Worm (Caenorhabditis elegans): ENCODE measurements around the gene M153.5.

The M153.5 gene

DNA sequence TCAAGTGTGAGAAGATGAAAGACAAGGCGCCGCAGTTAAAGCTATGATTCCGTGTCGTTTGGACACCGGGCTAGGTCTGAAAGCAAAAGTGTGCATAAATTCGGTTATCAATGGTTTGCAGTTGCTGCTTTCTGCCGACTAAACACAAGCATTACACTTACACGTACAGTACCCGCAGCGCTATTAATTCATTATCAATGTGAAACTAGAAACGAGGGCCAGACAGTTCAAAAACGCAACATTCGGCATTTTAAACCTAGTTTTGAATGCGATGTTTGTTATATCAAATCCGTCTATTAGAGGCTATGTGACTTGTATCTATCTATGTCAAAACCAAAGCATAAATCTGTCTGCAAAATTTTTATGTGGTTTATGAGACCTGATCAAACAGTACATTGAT is 30.2 kb downstream of the M153.5 start:
- TF ChIP-seq tbx-37 (GFP tag; conservative IDR thresholded peaks at IDR 0.05) = no peak
- no peak for TF ChIP-seq pes-1 (GFP tag; IDR thresholded peaks at IDR 0.05)
- TF ChIP-seq ceh-36 (tag; optimal IDR thresholded peaks at IDR 0.05) = no peak

ce11 chrX:12174686-12175404 is 31.1 kb downstream of the M153.5 start:
- no peak for TF ChIP-seq ceh-13 (GFP tag; optimal IDR thresholded peaks at IDR 0.05)
- TF ChIP-seq flt-1 (GFP tag; IDR thresholded peaks at IDR 0.05) = no peak
- TF ChIP-seq ceh-36 (tag; optimal IDR thresholded peaks at IDR 0.05) = no peak
- no peak for TF ChIP-seq F13C5.2 (tag; optimal IDR thresholded peaks at IDR 0.05)
- TF ChIP-seq pes-1 (GFP tag; IDR thresholded peaks at IDR 0.05) = no peak
- no peak for TF ChIP-seq scrt-1 (GFP tag; IDR thresholded peaks at IDR 0.05)
- TF ChIP-seq tbx-11 (GFP tag; IDR thresholded peaks at IDR 0.05) = no peak
- no peak for TF ChIP-seq hmg-4 (GFP tag; optimal IDR thresholded peaks at IDR 0.05)
- TF ChIP-seq sea-1 (GFP tag; conservative IDR thresholded peaks at IDR 0.05) = no peak
- TF ChIP-seq ets-7 (tag; optimal IDR thresholded peaks at IDR 0.05) = no peak
- no peak for TF ChIP-seq B0310.2 (tag; optimal IDR thresholded peaks at IDR 0.05)
- no peak for TF ChIP-seq aly-1 (tag; optimal IDR thresholded peaks at IDR 0.05)
- TF ChIP-seq hmbx-1 (tag; optimal IDR thresholded peaks at IDR 0.05) = no peak
- no peak for TF ChIP-seq ama-1 (optimal IDR thresholded peaks at IDR 0.05)
- no peak for TF ChIP-seq tra-4 (tag; optimal IDR thresholded peaks at IDR 0.05)
- TF ChIP-seq tbx-37 (GFP tag; conservative IDR thresholded peaks at IDR 0.05) = no peak
- no peak for TF ChIP-seq hnd-1 (tag; optimal IDR thresholded peaks at IDR 0.05)

ce11 chrX:12175667-12176278 is 32.0 kb downstream of the M153.5 start:
- TF ChIP-seq tbx-11 (GFP tag; IDR thresholded peaks at IDR 0.05) (no peak), ceh-36 (tag; optimal IDR thresholded peaks at IDR 0.05) (no peak), tra-4 (tag; optimal IDR thresholded peaks at IDR 0.05) (no peak), ceh-13 (GFP tag; optimal IDR thresholded peaks at IDR 0.05) (no peak), F13C5.2 (tag; optimal IDR thresholded peaks at IDR 0.05) (no peak), ets-7 (tag; optimal IDR thresholded peaks at IDR 0.05) (no peak), flt-1 (GFP tag; IDR thresholded peaks at IDR 0.05) (no peak), tbx-37 (GFP tag; conservative IDR thresholded peaks at IDR 0.05) (no peak), hmg-4 (GFP tag; optimal IDR thresholded peaks at IDR 0.05) (no peak), ama-1 (optimal IDR thresholded peaks at IDR 0.05) (no peak), hmbx-1 (tag; optimal IDR thresholded peaks at IDR 0.05) (no peak)

DNA sequence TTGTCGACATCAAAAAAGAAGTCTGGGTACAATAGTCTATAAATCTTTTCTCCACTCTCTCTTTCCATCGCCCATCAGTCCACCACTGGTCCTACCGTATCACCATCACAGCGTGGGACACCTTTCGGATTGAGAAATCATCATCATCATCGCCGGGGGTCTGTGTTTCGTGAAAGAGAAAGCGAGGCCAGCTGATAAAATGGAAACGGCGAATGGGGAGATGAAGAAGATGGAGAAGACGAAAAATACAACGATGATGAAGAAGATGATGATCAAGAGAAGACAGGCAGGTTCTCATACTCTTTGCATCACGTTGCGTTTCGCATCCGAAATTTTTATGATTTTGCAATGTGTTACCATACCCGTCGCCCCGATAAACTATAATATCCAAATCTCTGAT is 32.6 kb downstream of the M153.5 start:
- TF ChIP-seq hmbx-1 (tag; optimal IDR thresholded peaks at IDR 0.05) (no peak), hmg-4 (GFP tag; optimal IDR thresholded peaks at IDR 0.05) (no peak), pes-1 (GFP tag; IDR thresholded peaks at IDR 0.05) (no peak), flt-1 (GFP tag; IDR thresholded peaks at IDR 0.05) (no peak), scrt-1 (GFP tag; IDR thresholded peaks at IDR 0.05) (no peak), ama-1 (optimal IDR thresholded peaks at IDR 0.05) (no peak), hnd-1 (tag; optimal IDR thresholded peaks at IDR 0.05) (no peak), sea-1 (GFP tag; conservative IDR thresholded peaks at IDR 0.05) (no peak)

DNA sequence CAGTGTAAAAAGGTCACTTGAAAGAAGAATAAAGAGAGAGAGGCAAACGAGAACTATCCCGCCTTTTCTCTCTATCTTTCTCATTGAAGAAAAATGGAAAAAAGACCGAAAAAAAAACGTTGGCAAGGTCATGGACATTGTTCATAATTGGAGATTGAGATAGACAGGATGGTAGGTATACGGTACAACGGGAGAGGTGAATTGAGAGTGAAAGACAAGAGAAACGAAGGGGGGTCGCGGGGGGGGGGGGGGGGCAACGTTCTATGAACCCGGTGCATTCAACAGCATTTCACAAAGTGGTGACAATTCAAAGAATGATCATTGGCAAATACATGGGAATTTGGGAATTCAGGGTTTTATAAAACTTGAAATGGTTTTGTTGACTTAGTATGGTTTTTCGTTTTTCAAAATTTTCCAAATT is 33.1 kb downstream of the M153.5 start:
- TF ChIP-seq tbx-37 (GFP tag; conservative IDR thresholded peaks at IDR 0.05) (no peak), sea-1 (GFP tag; conservative IDR thresholded peaks at IDR 0.05) (no peak), pes-1 (GFP tag; IDR thresholded peaks at IDR 0.05) (no peak)

DNA sequence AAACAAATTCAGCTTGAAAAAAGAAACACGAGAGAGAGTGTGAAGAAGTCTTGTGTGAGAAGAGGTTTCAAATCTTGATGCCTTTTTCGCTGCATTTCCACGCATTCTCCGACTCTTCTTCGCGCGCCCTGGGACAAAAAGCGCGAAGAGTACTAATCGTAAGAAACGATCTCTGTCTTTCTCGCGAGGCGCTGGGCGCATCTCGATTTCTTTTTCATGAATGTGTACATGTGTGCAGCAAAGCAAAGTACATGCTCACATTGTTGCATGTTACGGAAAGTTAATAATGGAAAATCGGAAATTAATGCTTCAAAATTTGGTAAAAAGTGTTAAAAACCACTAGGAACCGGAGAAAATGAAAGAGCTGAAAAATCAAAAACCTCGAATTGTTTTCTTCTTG is 33.7 kb downstream of the M153.5 start:
- TF ChIP-seq sea-1 (GFP tag; conservative IDR thresholded peaks at IDR 0.05) (no peak), hnd-1 (tag; optimal IDR thresholded peaks at IDR 0.05) (no peak), hmg-4 (GFP tag; optimal IDR thresholded peaks at IDR 0.05) (no peak), tbx-11 (GFP tag; IDR thresholded peaks at IDR 0.05) (no peak), hmbx-1 (tag; optimal IDR thresholded peaks at IDR 0.05) (no peak), aly-1 (tag; optimal IDR thresholded peaks at IDR 0.05) (no peak), ceh-13 (GFP tag; optimal IDR thresholded peaks at IDR 0.05) (no peak), pes-1 (GFP tag; IDR thresholded peaks at IDR 0.05) (no peak), scrt-1 (GFP tag; IDR thresholded peaks at IDR 0.05) (no peak), flt-1 (GFP tag; IDR thresholded peaks at IDR 0.05) (no peak), ets-7 (tag; optimal IDR thresholded peaks at IDR 0.05) (no peak), ama-1 (optimal IDR thresholded peaks at IDR 0.05) (no peak), F13C5.2 (tag; optimal IDR thresholded peaks at IDR 0.05) (no peak), B0310.2 (tag; optimal IDR thresholded peaks at IDR 0.05) (no peak), tra-4 (tag; optimal IDR thresholded peaks at IDR 0.05) (no peak)

- TF ChIP-seq ceh-36 (tag; optimal IDR thresholded peaks at IDR 0.05) = no peak
- no peak for TF ChIP-seq scrt-1 (GFP tag; IDR thresholded peaks at IDR 0.05)
- no peak for TF ChIP-seq flt-1 (GFP tag; IDR thresholded peaks at IDR 0.05)
- no peak for TF ChIP-seq tbx-11 (GFP tag; IDR thresholded peaks at IDR 0.05)
- TF ChIP-seq ets-7 (tag; optimal IDR thresholded peaks at IDR 0.05) = no peak
- no peak for TF ChIP-seq aly-1 (tag; optimal IDR thresholded peaks at IDR 0.05)
- TF ChIP-seq sea-1 (GFP tag; conservative IDR thresholded peaks at IDR 0.05) = no peak
- no peak for TF ChIP-seq F13C5.2 (tag; optimal IDR thresholded peaks at IDR 0.05)
- TF ChIP-seq hmg-4 (GFP tag; optimal IDR thresholded peaks at IDR 0.05) = no peak
- TF ChIP-seq tra-4 (tag; optimal IDR thresholded peaks at IDR 0.05) = no peak
Observed at ce11 chrX:12178351-12179089, 34.7 kb downstream of the M153.5 start.

Measured in whole organism, early embryonic.